Fruit fly (Drosophila melanogaster): ENCODE measurements around the gene Fur1.

Fur1 gene

dm6 chr3R:25462642-25463317 lies 10.1 kb downstream of the Fur1 start (continued):
- TF ChIP-seq CG7786 (GFP tag; optimal IDR thresholded peaks at IDR 0.05) = no peak
- peak; percentile 48; the same call in 1 of the 2 replicates for TF ChIP-seq CG31441 (GFP tag; IDR thresholded peaks at IDR 0.05)
- TF ChIP-seq CG15011 (GFP tag; optimal IDR thresholded peaks at IDR 0.05) = peak; percentile 3
- no peak for TF ChIP-seq Dad (GFP tag; optimal IDR thresholded peaks at IDR 0.05)
- TF ChIP-seq Med (GFP tag) = peak; percentile 27
- no peak for TF ChIP-seq CG32767 (GFP tag; IDR thresholded peaks at IDR 0.05)
- no peak; the same call in 1 of the 2 replicates for TF ChIP-seq CG43689 (GFP tag; IDR thresholded peaks at IDR 0.05)
- TF ChIP-seq gcm (GFP tag; optimal IDR thresholded peaks at IDR 0.05) = no peak
- no peak for TF ChIP-seq inv (GFP tag; IDR thresholded peaks at IDR 0.05; ENCODE audit: partially characterized antibody)
- no peak for TF ChIP-seq tup (GFP tag; optimal IDR thresholded peaks at IDR 0.05)
- no peak for TF ChIP-seq CG3163 (GFP tag; optimal IDR thresholded peaks at IDR 0.05)
- TF ChIP-seq CG11085 (GFP tag; IDR thresholded peaks at IDR 0.05) = peak; percentile 78
- peak; percentile 61 for TF ChIP-seq Fer1 (GFP tag; optimal IDR thresholded peaks at IDR 0.05)
- TF ChIP-seq CG12071 (GFP tag; optimal IDR thresholded peaks at IDR 0.05) = no peak
- TF ChIP-seq Oaz (GFP tag; IDR thresholded peaks at IDR 0.05) = no peak
- TF ChIP-seq CG7271 (tag; optimal IDR thresholded peaks at IDR 0.05) = no peak
- no peak for TF ChIP-seq twi (tag; optimal IDR thresholded peaks at IDR 0.05)
- TF ChIP-seq CG33213 (GFP tag; optimal IDR thresholded peaks at IDR 0.05) = no peak
- TF ChIP-seq Sin3A (optimal IDR thresholded peaks at IDR 0.05) = no peak
- peak; percentile 28 for TF ChIP-seq CG12155 (GFP tag; optimal IDR thresholded peaks at IDR 0.05)
- no peak for TF ChIP-seq emc (GFP tag; optimal IDR thresholded peaks at IDR 0.05)
- no peak for TF ChIP-seq Ravus (GFP tag; IDR thresholded peaks at IDR 0.05)
- no peak for TF ChIP-seq Hey (tag; optimal IDR thresholded peaks at IDR 0.05)
- TF ChIP-seq CG1529 (GFP tag; optimal IDR thresholded peaks at IDR 0.05) = no peak
- no peak for TF ChIP-seq Atf-2 (GFP tag; optimal IDR thresholded peaks at IDR 0.05)
- peak; percentile 47 for TF ChIP-seq CG12659 (GFP tag; optimal IDR thresholded peaks at IDR 0.05)
- no peak for TF ChIP-seq CG13123 (GFP tag; optimal IDR thresholded peaks at IDR 0.05)
- TF ChIP-seq CG17568 (GFP tag; optimal IDR thresholded peaks at IDR 0.05) = peak; percentile 58
- TF ChIP-seq otp (GFP tag; IDR thresholded peaks at IDR 0.05) = no peak
- peak; percentile 2 for TF ChIP-seq CG30403 (GFP tag; optimal IDR thresholded peaks at IDR 0.05)
- TF ChIP-seq CG8478 (optimal IDR thresholded peaks at IDR 0.05) = no peak
- no peak for TF ChIP-seq HLHmδ (GFP tag; optimal IDR thresholded peaks at IDR 0.05)
- peak; percentile 73 for TF ChIP-seq sd (tag; optimal IDR thresholded peaks at IDR 0.05)
- TF ChIP-seq exex (tag; optimal IDR thresholded peaks at IDR 0.05) = no peak
- TF ChIP-seq sim (GFP tag; IDR thresholded peaks at IDR 0.05) = no peak
- no peak for TF ChIP-seq Trl (optimal IDR thresholded peaks at IDR 0.05)
- no peak for TF ChIP-seq Trl (GFP tag; optimal IDR thresholded peaks at IDR 0.05)
- no peak for TF ChIP-seq Rx (GFP tag; IDR thresholded peaks at IDR 0.05)
- TF ChIP-seq CG2875 (GFP tag; optimal IDR thresholded peaks at IDR 0.05) = no peak
- TF ChIP-seq ewg (GFP tag; optimal IDR thresholded peaks at IDR 0.05) = no peak
- TF ChIP-seq CG6272 (GFP tag; IDR thresholded peaks at IDR 0.05) = no peak
- no peak for TF ChIP-seq CTCF (GFP tag; optimal IDR thresholded peaks at IDR 0.05)
- peak; percentile 36 for TF ChIP-seq Blimp-1 (GFP tag; optimal IDR thresholded peaks at IDR 0.05)
- TF ChIP-seq CG14965 (GFP tag; optimal IDR thresholded peaks at IDR 0.05; ENCODE audit: borderline replicate concordance) = no peak
- TF ChIP-seq fu2 (GFP tag; optimal IDR thresholded peaks at IDR 0.05) = no peak
- TF ChIP-seq CG1792 (GFP tag; optimal IDR thresholded peaks at IDR 0.05) = no peak
- no peak for TF ChIP-seq sr (GFP tag; IDR thresholded peaks at IDR 0.05)
- TF ChIP-seq Poxn (GFP tag; IDR thresholded peaks at IDR 0.05) = no peak
- peak; percentile 60 for TF ChIP-seq dmrt99B (tag; optimal IDR thresholded peaks at IDR 0.05)
- TF ChIP-seq mirr (GFP tag; optimal IDR thresholded peaks at IDR 0.05) = no peak
- peak; percentile 7 for TF ChIP-seq Nf-YC (tag; optimal IDR thresholded peaks at IDR 0.05)
- TF ChIP-seq CG14860 (GFP tag; IDR thresholded peaks at IDR 0.05; ENCODE audit: partially characterized antibody) = no peak
